Worm (Caenorhabditis elegans): Measurements from ENCODE around the gene C49G7.7.

The C49G7.7 gene

DNA sequence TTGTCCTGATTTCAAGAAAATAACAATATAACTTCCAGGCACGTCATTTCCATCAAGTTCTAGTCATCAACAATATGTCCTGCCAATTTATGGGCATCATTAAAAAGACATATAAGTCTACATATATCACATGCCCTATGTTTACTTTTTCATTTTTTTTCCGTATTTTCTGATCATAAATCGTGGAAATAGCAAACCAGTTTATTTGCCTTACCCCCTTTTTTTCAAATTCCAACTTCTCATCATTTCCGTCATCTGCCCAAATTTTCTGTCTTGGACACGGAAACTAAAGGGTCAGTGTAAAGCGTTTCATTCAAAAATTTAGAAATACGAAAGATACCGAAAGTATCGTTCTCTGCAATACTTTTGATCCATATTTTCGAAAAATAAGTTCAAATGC lies 41.9 kb upstream of the C49G7.7 start:
- no peak for TF ChIP-seq syd-9 (tag; optimal IDR thresholded peaks at IDR 0.05)
- no peak for TF ChIP-seq ama-1 (optimal IDR thresholded peaks at IDR 0.05)
- TF ChIP-seq C38D4.7 (GFP tag; optimal IDR thresholded peaks at IDR 0.05) = no peak
- TF ChIP-seq hlh-8 (tag; optimal IDR thresholded peaks at IDR 0.05) = no peak
- no peak for TF ChIP-seq che-1 (tag; optimal IDR thresholded peaks at IDR 0.05)
- TF ChIP-seq pha-4 (tag; optimal IDR thresholded peaks at IDR 0.05) = no peak
- TF ChIP-seq ceh-18 (tag; optimal IDR thresholded peaks at IDR 0.05) = no peak
- TF ChIP-seq eyg-1 (tag; optimal IDR thresholded peaks at IDR 0.05) = no peak
- TF ChIP-seq ztf-16 (tag; optimal IDR thresholded peaks at IDR 0.05) = no peak
- no peak for TF ChIP-seq pros-1 (tag; optimal IDR thresholded peaks at IDR 0.05)
- no peak for TF ChIP-seq ceh-48 (tag; optimal IDR thresholded peaks at IDR 0.05)

DNA sequence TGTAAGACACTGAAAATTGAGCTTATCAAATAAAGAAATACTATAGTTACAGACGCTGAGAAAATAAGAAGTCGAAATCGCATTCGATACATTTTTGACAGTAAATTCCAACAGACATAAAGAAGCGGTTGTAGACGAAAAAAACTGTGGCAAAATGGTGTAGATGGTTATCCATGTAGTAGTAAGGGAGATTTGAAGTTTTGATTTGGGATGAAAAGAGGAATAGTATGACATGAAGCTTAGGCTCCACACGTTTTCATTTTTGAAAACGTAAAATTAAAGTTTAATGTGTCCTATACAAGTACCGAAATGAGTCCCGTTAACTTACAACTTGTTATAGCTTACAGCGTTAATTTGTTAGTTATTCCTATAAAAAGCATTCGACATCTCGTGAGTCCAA lies 40.2 kb upstream of the C49G7.7 start, which contains the start of gene K09D9.9:
TSS of gene K09D9.9 (minus strand) at position 101 of the 400 bp plus-strand sequence.
- TF ChIP-seq syd-9 (tag; optimal IDR thresholded peaks at IDR 0.05) (no peak), ceh-22 (tag; optimal IDR thresholded peaks at IDR 0.05) (no peak), ceh-18 (tag; optimal IDR thresholded peaks at IDR 0.05) (no peak), K09A11.1 (tag; optimal IDR thresholded peaks at IDR 0.05; ENCODE audit: insufficient read depth) (no peak)

DNA sequence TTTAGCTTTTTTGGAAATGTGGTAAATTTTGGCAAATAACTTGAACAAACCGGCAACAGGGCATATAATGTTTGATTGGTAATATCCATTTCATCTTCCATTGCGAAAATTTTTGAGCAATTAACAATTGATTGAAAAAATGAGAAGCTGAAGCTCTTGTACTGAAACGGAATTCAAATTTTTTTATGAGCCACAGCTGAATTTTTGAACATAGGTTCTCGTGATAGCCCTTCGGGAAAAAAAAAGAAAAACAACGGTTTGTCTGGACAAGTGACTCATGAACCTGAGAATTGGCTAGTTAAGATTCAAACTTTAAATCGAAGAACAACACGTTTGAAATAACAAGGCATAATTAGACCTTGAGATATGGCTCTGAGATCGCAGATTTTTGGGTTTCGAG lies 38.4 kb upstream of the C49G7.7 start, which contains the start of gene srx-62:
TSS of gene srx-62 (minus strand) at position 101 of the 400 bp plus-strand sequence.
- TF ChIP-seq ceh-14 (tag; optimal IDR thresholded peaks at IDR 0.05) (no peak), che-1 (tag; optimal IDR thresholded peaks at IDR 0.05) (no peak), ama-1 (optimal IDR thresholded peaks at IDR 0.05) (no peak)

DNA sequence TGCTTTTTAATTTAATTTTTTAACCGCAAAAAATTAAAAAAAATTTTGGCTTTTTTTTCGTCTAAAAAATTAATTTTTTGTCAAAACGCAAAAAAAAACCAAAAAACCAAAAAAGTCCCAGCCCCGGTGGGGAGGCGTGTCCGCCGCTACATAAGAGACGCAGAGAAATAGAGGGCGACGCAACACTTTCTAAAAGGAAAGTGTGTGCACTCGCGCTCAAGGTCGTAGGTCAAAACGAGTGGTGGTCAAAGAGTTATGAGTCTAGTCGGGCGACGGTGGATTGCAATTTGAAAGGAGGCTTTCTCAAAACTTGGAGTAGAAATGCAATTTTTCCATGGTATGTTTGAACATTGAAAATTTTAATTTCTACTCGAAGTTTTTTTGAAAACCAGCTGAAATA lies 29.7 kb upstream of the C49G7.7 start:
- TF ChIP-seq mec-3 (tag; optimal IDR thresholded peaks at IDR 0.05; ENCODE audit: borderline replicate concordance) (no peak), ceh-19 (GFP tag; optimal IDR thresholded peaks at IDR 0.05) (no peak), ceh-6 (GFP tag; optimal IDR thresholded peaks at IDR 0.05) (no peak), K02D7.2 (tag; optimal IDR thresholded peaks at IDR 0.05) (no peak), pag-3 (tag; optimal IDR thresholded peaks at IDR 0.05; ENCODE audit: borderline replicate concordance) (no peak), tbx-7 (tag; optimal IDR thresholded peaks at IDR 0.05) (no peak)

DNA sequence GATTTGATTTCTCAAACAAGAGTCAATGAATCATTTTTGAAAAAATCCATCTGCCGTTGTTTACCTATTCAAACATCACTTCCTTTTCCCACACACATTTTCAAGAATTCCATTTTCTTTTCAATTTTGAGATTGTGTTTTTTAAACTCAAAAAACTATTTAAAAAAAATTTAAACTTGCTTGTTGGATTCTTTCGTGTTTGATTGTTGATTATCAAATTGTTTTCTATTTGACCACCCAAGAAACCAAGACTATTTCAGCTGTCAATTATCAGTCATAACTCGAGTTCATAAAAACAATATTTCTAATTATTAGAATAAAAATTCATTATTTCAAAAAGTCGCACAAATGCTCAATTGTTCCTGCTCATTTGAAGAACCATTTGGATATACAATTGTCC lies 29.1 kb upstream of the C49G7.7 start, which contains the start of gene srh-8:
TSS of gene srh-8 (plus strand) at position 301 of the 400 bp plus-strand sequence.
- no peak for TF ChIP-seq lin-11 (tag; optimal IDR thresholded peaks at IDR 0.05)
- no peak for TF ChIP-seq hlh-15 (tag; optimal IDR thresholded peaks at IDR 0.05)
- no peak for TF ChIP-seq K09A11.1 (tag; optimal IDR thresholded peaks at IDR 0.05; ENCODE audit: insufficient read depth)

DNA sequence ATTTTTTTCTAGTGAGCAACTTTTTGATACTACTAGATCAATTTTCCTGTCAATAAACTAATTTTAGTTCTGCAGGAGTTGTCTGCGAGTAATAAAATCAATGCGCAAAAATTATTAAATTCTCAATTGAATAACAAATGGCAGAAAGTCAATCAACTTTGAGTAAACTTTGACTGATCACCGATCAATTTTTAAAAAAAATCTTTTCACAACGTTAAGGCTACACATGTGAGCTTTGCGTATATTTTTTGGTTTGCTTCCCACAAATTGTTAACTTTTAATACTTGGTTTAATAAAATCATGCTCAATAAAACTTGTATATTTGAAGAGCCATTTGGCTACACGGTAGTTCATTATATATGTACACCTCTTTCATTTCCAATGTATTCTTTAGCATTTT lies 26.3 kb upstream of the C49G7.7 start, which contains the start of gene srh-7:
TSS of gene srh-7 (plus strand) at position 301 of the 400 bp plus-strand sequence.
- TF ChIP-seq pros-1 (tag; optimal IDR thresholded peaks at IDR 0.05) (no peak), pqm-1 (tag; optimal IDR thresholded peaks at IDR 0.05) (no peak)

DNA sequence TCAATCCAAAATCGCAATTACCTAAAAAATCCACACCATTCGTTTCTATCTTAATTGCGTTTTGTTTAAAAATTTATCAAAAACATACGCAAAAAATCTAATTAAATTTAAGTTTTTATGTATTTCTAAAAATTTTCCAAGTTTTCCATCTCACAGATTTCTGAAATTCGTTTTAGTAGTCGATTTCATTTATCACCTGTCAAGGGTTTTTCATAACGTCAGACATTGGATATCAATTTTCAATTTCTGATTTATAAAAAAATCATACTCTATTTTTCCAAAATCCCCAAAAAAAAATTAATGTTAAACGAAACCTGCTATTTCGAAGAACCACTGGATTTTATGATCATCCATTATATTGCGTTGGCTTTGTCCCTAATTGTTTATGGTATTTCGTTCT lies 24.1 kb upstream of the C49G7.7 start, which contains the start of gene srh-4:
TSS of gene srh-4 (plus strand) at position 301 of the 400 bp plus-strand sequence.
- TF ChIP-seq hlh-6 (tag; optimal IDR thresholded peaks at IDR 0.05) (no peak), elt-4 (tag; optimal IDR thresholded peaks at IDR 0.05) (no peak), hlh-13 (GFP tag; optimal IDR thresholded peaks at IDR 0.05) (no peak), unc-86 (tag; optimal IDR thresholded peaks at IDR 0.05) (no peak), C38D4.7 (GFP tag; optimal IDR thresholded peaks at IDR 0.05) (no peak), pha-2 (tag; optimal IDR thresholded peaks at IDR 0.05) (no peak), rnt-1 (tag; optimal IDR thresholded peaks at IDR 0.05) (no peak), che-1 (tag; optimal IDR thresholded peaks at IDR 0.05) (no peak), nhr-11 (tag; optimal IDR thresholded peaks at IDR 0.05) (no peak), hlh-30 (tag; optimal IDR thresholded peaks at IDR 0.05; ENCODE audit: insufficient read depth) (no peak), ceh-48 (tag; optimal IDR thresholded peaks at IDR 0.05) (no peak), unc-42 (tag; optimal IDR thresholded peaks at IDR 0.05) (no peak), gmeb-2 (tag; optimal IDR thresholded peaks at IDR 0.05) (no peak), ceh-24 (tag; optimal IDR thresholded peaks at IDR 0.05) (no peak), pax-1 (tag; optimal IDR thresholded peaks at IDR 0.05) (no peak), dve-1 (tag; optimal IDR thresholded peaks at IDR 0.05) (no peak), pqm-1 (tag; optimal IDR thresholded peaks at IDR 0.05) (no peak), fkh-10 (GFP tag; optimal IDR thresholded peaks at IDR 0.05) (no peak), pha-4 (tag; optimal IDR thresholded peaks at IDR 0.05) (no peak)

Data from whole organism, late embryonic.